Fruit fly (Drosophila melanogaster): ENCODE results near the gene ValRS-m.

ValRS-m gene

dm6 chr3L:8985848-8986320 lies 21.3 kb upstream of the ValRS-m start, which contains the start of gene Galk (continued):
- TF ChIP-seq eyg (GFP tag; optimal IDR thresholded peaks at IDR 0.05) (no peak), CG12219 (GFP tag; optimal IDR thresholded peaks at IDR 0.05) (peak; percentile 62), Lhr (GFP tag; optimal IDR thresholded peaks at IDR 0.05) (no peak), bsh (GFP tag; optimal IDR thresholded peaks at IDR 0.05) (peak in 1 of 2 experiments; percentile 49), CG16779 (GFP tag; IDR thresholded peaks at IDR 0.05) (peak; percentile 86), CG31441 (GFP tag; IDR thresholded peaks at IDR 0.05) (0 out of 2 replicates have a peak, but pooled peaks have one; percentile 27), CG9817 (tag; optimal IDR thresholded peaks at IDR 0.05) (peak; percentile 52), Gsc (GFP tag; IDR thresholded peaks at IDR 0.05) (no peak), ap (GFP tag; IDR thresholded peaks at IDR 0.05) (0 out of 2 replicates have a peak, but pooled peaks have one; percentile 24), Hr78 (GFP tag; optimal IDR thresholded peaks at IDR 0.05) (peak in 1 of 2 experiments; percentile 86), hb (GFP tag; IDR thresholded peaks at IDR 0.05; ENCODE audit: partially characterized antibody) (no peak), CG33557 (GFP tag; optimal IDR thresholded peaks at IDR 0.05) (peak; percentile 56), CG11398 (GFP tag; optimal IDR thresholded peaks at IDR 0.05) (peak; percentile 60), zfh1 (GFP tag; IDR thresholded peaks at IDR 0.05) (peak; percentile 53; the same call in 2 of the 3 replicates), CG10959 (GFP tag; IDR thresholded peaks at IDR 0.05) (peak; percentile 30; the same call in 1 of the 2 replicates), CG1024 (GFP tag; IDR thresholded peaks at IDR 0.05) (peak; percentile 49), lmd (GFP tag; IDR thresholded peaks at IDR 0.05) (peak; percentile 81), Hr3 (GFP tag; optimal IDR thresholded peaks at IDR 0.05) (peak; percentile 45), stc (GFP tag; IDR thresholded peaks at IDR 0.05) (peak; percentile 61; the same call in 1 of the 2 replicates), az2 (GFP tag; optimal IDR thresholded peaks at IDR 0.05) (peak; percentile 64), CG6654 (GFP tag; optimal IDR thresholded peaks at IDR 0.05) (no peak), sna (GFP tag; IDR thresholded peaks at IDR 0.05; ENCODE audit: partially characterized antibody) (no peak), prd (optimal IDR thresholded peaks at IDR 0.05) (no peak), prd (GFP tag; IDR thresholded peaks at IDR 0.05) (peak; percentile 68), sima (GFP tag; optimal IDR thresholded peaks at IDR 0.05) (no peak), usp (GFP tag; optimal IDR thresholded peaks at IDR 0.05) (no peak), salm (tag; optimal IDR thresholded peaks at IDR 0.05) (peak; percentile 65), CG12071 (GFP tag; optimal IDR thresholded peaks at IDR 0.05) (peak; percentile 72), CHES-1-like (GFP tag; optimal IDR thresholded peaks at IDR 0.05) (peak; percentile 58), Atf3 (GFP tag; optimal IDR thresholded peaks at IDR 0.05) (peak; percentile 5), CG15269 (tag; optimal IDR thresholded peaks at IDR 0.05) (peak; percentile 69), grn (GFP tag; optimal IDR thresholded peaks at IDR 0.05) (peak; percentile 43), hbn (GFP tag; IDR thresholded peaks at IDR 0.05; ENCODE audit: partially characterized antibody) (no peak), CG17328 (GFP tag; IDR thresholded peaks at IDR 0.05) (peak; percentile 49; the same call in 1 of the 2 replicates), CG5180 (GFP tag; optimal IDR thresholded peaks at IDR 0.05) (peak; percentile 45), br (optimal IDR thresholded peaks at IDR 0.05) (no peak), emc (GFP tag; optimal IDR thresholded peaks at IDR 0.05) (peak; percentile 1), jigr1 (GFP tag; IDR thresholded peaks at IDR 0.05) (no peak), luna (GFP tag; optimal IDR thresholded peaks at IDR 0.05) (peak; percentile 24), fd96Cb (tag; optimal IDR thresholded peaks at IDR 0.05) (no peak), CG12391 (tag; optimal IDR thresholded peaks at IDR 0.05) (peak; percentile 42), CG3407 (GFP tag; optimal IDR thresholded peaks at IDR 0.05) (peak; percentile 62), ttk (GFP tag; IDR thresholded peaks at IDR 0.05) (peak; percentile 36; the same call in 1 of the 2 replicates), CG17359 (tag; optimal IDR thresholded peaks at IDR 0.05) (peak; percentile 55), vnd (GFP tag; IDR thresholded peaks at IDR 0.05; ENCODE audit: partially characterized antibody) (no peak), CG17568 (GFP tag; optimal IDR thresholded peaks at IDR 0.05) (peak; percentile 67), CG12236 (GFP tag; optimal IDR thresholded peaks at IDR 0.05) (no peak), Ptx1 (GFP tag; IDR thresholded peaks at IDR 0.05) (peak; percentile 65), Oaz (GFP tag; IDR thresholded peaks at IDR 0.05) (peak; percentile 48), wek (GFP tag; optimal IDR thresholded peaks at IDR 0.05) (peak; percentile 82), tin (GFP tag; optimal IDR thresholded peaks at IDR 0.05) (peak; percentile 50)

Data from whole organism, embryonic.